Worm (Caenorhabditis elegans): ENCODE results near the gene cdh-7.

DNA sequence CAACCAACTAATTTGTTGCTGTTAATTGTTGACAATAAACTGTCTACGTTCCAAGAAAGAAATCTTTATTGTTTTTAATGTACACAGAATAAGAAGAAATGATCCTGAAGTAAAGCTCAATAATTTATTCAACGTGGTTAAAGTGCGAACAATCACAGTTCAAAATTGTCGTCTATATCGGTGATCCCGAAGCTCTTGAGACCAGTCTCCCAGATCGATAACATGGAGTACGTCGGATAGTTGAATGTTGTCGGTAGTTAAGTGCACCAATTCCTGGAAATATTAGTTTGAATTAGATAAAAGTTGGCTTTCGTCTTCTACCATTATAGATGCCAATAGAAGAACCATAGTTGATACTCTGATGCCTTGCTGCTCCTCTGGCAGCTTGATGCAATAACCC, 26.9 kb upstream of the cdh-7 start:
- TF ChIP-seq ceh-14 (tag; optimal IDR thresholded peaks at IDR 0.05) (no peak), pha-4 (tag; optimal IDR thresholded peaks at IDR 0.05) (no peak), ama-1 (optimal IDR thresholded peaks at IDR 0.05) (no peak), dve-1 (tag; optimal IDR thresholded peaks at IDR 0.05) (no peak), K09A11.1 (tag; optimal IDR thresholded peaks at IDR 0.05; ENCODE audit: insufficient read depth) (no peak), ceh-18 (tag; optimal IDR thresholded peaks at IDR 0.05) (no peak), pag-3 (tag; optimal IDR thresholded peaks at IDR 0.05; ENCODE audit: borderline replicate concordance) (no peak), Y22D7AL.16 (tag; optimal IDR thresholded peaks at IDR 0.05) (no peak)

Measured in whole organism, late embryonic.